Worm (Caenorhabditis elegans) whole organism, L3 larva: ENCODE data around the gene T28D6.3.

ENCODE experiments used
- ceh-9 ChIP-seq: sonication (generic microtip); optimal IDR thresholded peaks from 2 replicates; lab custom pipeline; 2018; ENCODE audit warnings: missing biosample characterization, missing genetic modification characterization
- elt-3 ChIP-seq, 3 experiments: fragments of 150-350 bp in 1 of 3; sonication (generic microtip) in 2 of 3; optimal IDR thresholded peaks; 2 replicates in 2 of 3; 4 replicates in 1 of 3; lab custom pipeline; 2014 to 2017; ENCODE audit warnings: missing biosample characterization in 3 of 3, missing genetic modification characterization in 3 of 3
- fkh-10 ChIP-seq: sonication (generic microtip); optimal IDR thresholded peaks from 2 replicates; lab custom pipeline; 2017; ENCODE audit warnings: missing biosample characterization, missing genetic modification reagents, missing genetic modification characterization
- lin-15B ChIP-seq: fragments of 150-350 bp; optimal IDR thresholded peaks from 2 replicates; lab custom pipeline; 2014; ENCODE audit warnings: missing biosample characterization, missing genetic modification characterization
- nhr-12 ChIP-seq: fragments of 150-350 bp; optimal IDR thresholded peaks from 2 replicates; lab custom pipeline; 2014; ENCODE audit warnings: missing biosample characterization, missing genetic modification characterization
- nhr-23 ChIP-seq: fragments of 150-350 bp; optimal IDR thresholded peaks from 2 replicates; lab custom pipeline; 2014; ENCODE audit warnings: missing biosample characterization, missing genetic modification reagents, missing genetic modification characterization
- nhr-76 ChIP-seq: fragments of 150-350 bp; sonication (generic microtip); optimal IDR thresholded peaks from 5 replicates; lab custom pipeline; 2014; ENCODE audit warnings: missing biosample characterization, missing genetic modification characterization
- pha-4 ChIP-seq: fragments of 150-350 bp; optimal IDR thresholded peaks from 2 replicates; lab custom pipeline; 2014; ENCODE audit warnings: missing biosample characterization, missing genetic modification reagents, missing genetic modification characterization
- pqm-1 ChIP-seq: fragments of 150-350 bp; optimal IDR thresholded peaks from 2 replicates; lab custom pipeline; 2017; ENCODE audit warnings: missing biosample characterization, missing genetic modification characterization, inconsistent platforms
- snpc-4 ChIP-seq: fragments of 150-350 bp; optimal IDR thresholded peaks from 2 replicates; lab custom pipeline; 2014; ENCODE audit warnings: missing biosample characterization, missing genetic modification characterization
- unc-39 ChIP-seq: sonication (generic microtip); optimal IDR thresholded peaks from 4 replicates; lab custom pipeline; 2017; ENCODE audit warnings: missing biosample characterization, missing genetic modification characterization
- zag-1 ChIP-seq: fragments of 150-350 bp; optimal IDR thresholded peaks from 2 replicates; lab custom pipeline; 2014; ENCODE audit warnings: missing biosample characterization, missing genetic modification characterization

DNA sequence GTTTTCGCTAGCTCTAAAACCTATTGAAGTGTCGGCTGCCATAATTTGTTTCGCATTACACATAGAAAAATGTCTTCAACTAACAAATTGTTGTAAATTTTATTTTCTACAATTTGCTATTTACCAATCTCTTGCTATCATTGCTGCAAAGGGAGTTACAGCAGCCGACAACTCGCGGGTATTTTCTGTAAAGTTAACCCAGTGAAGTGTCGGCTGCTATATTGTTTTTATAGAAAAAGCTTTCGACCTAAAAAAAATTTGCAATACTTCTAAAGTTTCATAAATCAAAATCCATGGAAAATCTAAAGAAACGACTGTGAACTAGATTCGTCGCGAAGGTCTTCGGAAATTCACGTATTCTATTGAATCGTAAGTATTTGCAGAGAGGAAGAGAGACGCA lies 12.3 kb downstream of the T28D6.3 start:
- TF ChIP-seq nhr-76 (tag; lab: Kevin White, UChicago) = no peak
- TF ChIP-seq pha-4 (tag; lab: Kevin White, UChicago) = no peak
- TF ChIP-seq ceh-9 (tag; lab: Kevin White, UChicago) = no peak
- TF ChIP-seq unc-39 = no peak
- TF ChIP-seq snpc-4 (tag; lab: Kevin White, UChicago) = peak; percentile 58
- TF ChIP-seq pqm-1 (tag; lab: Kevin White, UChicago) = no peak
- no peak for TF ChIP-seq nhr-23 (tag; lab: Kevin White, UChicago)
- TF ChIP-seq lin-15B = no peak
- no peak for TF ChIP-seq fkh-10 (GFP tag; lab: Kevin White, UChicago)
- no peak for TF ChIP-seq zag-1 (tag; lab: Kevin White, UChicago)
- no peak for TF ChIP-seq elt-3 (tag; optimal IDR thresholded peaks at IDR 0.05; lab: Kevin White, UChicago)
- TF ChIP-seq nhr-12 = no peak
